Worm (Caenorhabditis elegans): Measurements from ENCODE around the gene D1053.2.

DNA sequence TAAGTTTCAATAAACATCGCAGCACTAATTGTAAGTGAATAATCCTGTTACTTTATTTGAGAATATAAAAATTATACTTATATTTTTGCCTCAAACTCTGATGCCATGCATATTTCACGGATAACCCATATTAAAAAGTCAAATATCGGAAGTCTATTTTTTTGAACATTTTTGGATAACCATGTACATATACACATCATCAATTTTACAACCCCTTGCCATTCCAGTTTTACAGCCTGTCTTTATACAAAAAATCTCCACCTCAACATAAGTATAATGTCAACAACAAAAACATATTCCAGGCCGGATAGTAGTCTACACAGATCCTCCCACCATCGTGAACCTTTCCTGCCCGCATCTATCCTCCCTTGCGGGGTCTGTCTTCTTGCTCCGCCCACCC is 43.7 kb upstream of the D1053.2 start, which contains the start of gene hnd-1:
- TF ChIP-seq pha-2 (tag; optimal IDR thresholded peaks at IDR 0.05) (no peak), hlh-6 (tag; optimal IDR thresholded peaks at IDR 0.05) (no peak), ceh-45 (GFP tag; IDR thresholded peaks at IDR 0.05) (no peak), nhr-11 (tag; optimal IDR thresholded peaks at IDR 0.05) (no peak), unc-86 (tag; optimal IDR thresholded peaks at IDR 0.05) (no peak), K02D7.2 (tag; optimal IDR thresholded peaks at IDR 0.05) (no peak), ama-1 (optimal IDR thresholded peaks at IDR 0.05) (no peak)
